Fruit fly (Drosophila melanogaster): ENCODE results near the gene NimC4.

The NimC4 gene

DNA sequence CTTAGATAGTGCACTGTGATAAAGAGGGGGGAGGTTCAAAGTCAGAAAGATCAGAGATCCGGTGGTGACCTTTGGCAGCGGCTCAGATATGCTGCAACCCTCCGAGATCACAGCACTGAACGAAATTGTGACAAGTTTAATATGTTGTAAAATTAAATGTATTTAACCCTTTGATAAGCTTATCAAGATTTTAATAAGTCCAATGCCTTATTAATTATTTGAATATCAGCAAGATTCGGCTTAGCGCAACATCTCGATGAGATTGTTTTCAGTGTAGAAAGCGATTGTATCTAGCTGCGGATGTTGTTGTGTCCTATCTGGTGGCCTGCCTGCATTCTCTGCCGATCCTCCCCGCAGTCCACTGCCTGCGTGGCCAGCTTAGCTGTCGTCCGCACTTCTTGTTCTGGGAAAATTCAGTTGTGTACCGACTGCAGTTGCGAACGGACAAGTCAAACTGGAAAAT lies at the start of gene NimC4 (continued):
- TF ChIP-seq Hsf (GFP tag; optimal IDR thresholded peaks at IDR 0.05), result peak; percentile 84
- peak; percentile 36 for TF ChIP-seq CG15073 (GFP tag; optimal IDR thresholded peaks at IDR 0.05)
- TF ChIP-seq dpn (GFP tag; optimal IDR thresholded peaks at IDR 0.05), result peak; percentile 58 to 72
- TF ChIP-seq CG1024 (GFP tag; IDR thresholded peaks at IDR 0.05), result peak; percentile 57; the same call in 1 of the 2 replicates
- TF ChIP-seq mld (GFP tag; IDR thresholded peaks at IDR 0.05; ENCODE audit: partially characterized antibody), result no peak
- peak; percentile 11 for TF ChIP-seq MESR4 (GFP tag; optimal IDR thresholded peaks at IDR 0.05)
- TF ChIP-seq CG7357 (GFP tag; IDR thresholded peaks at IDR 0.05), result peak; percentile 57; the same call in 1 of the 3 replicates
- TF ChIP-seq dati (GFP tag; IDR thresholded peaks at IDR 0.05), result peak; percentile 58; the same call in 1 of the 2 replicates
- TF ChIP-seq eve (GFP tag; optimal IDR thresholded peaks at IDR 0.05), result peak in 1 of 2 experiments; percentile 99
- TF ChIP-seq pum (GFP tag; optimal IDR thresholded peaks at IDR 0.05), result peak; percentile 84
- TF ChIP-seq pita (GFP tag; optimal IDR thresholded peaks at IDR 0.05), result no peak
- TF ChIP-seq gce (GFP tag; IDR thresholded peaks at IDR 0.05), result peak; percentile 46; the same call in 1 of the 3 replicates
- TF ChIP-seq zf30C (GFP tag; optimal IDR thresholded peaks at IDR 0.05), result peak; percentile 92
- TF ChIP-seq Myb (GFP tag; optimal IDR thresholded peaks at IDR 0.05), result peak; percentile 49
- no peak for TF ChIP-seq GATAe (GFP tag; conservative IDR thresholded peaks at IDR 0.05)
- no peak for TF ChIP-seq ham (GFP tag; IDR thresholded peaks at IDR 0.05)
- TF ChIP-seq E2f2 (GFP tag; IDR thresholded peaks at IDR 0.05), result no peak; the same call in 1 of the 2 replicates
- peak; percentile 78 for TF ChIP-seq gt (GFP tag; IDR thresholded peaks at IDR 0.05)
- TF ChIP-seq CG1603 (tag; optimal IDR thresholded peaks at IDR 0.05), result peak; percentile 94
- peak; percentile 87 for TF ChIP-seq gcm (GFP tag; optimal IDR thresholded peaks at IDR 0.05)
- TF ChIP-seq NFAT (GFP tag; IDR thresholded peaks at IDR 0.05), result peak; percentile 47; the same call in 1 of the 2 replicates
- peak; percentile 68 for TF ChIP-seq CG8359 (GFP tag; optimal IDR thresholded peaks at IDR 0.05; ENCODE audit: borderline replicate concordance)
- TF ChIP-seq CG4282 (GFP tag; optimal IDR thresholded peaks at IDR 0.05), result no peak
- peak; percentile 91 for TF ChIP-seq Neu2 (GFP tag; optimal IDR thresholded peaks at IDR 0.05; ENCODE audit: borderline replicate concordance)
- TF ChIP-seq CG11093 (GFP tag; IDR thresholded peaks at IDR 0.05), result 0 out of 3 replicates have a peak, but pooled peaks have one; percentile 55
- TF ChIP-seq CG8944 (GFP tag; optimal IDR thresholded peaks at IDR 0.05), result peak; percentile 78
- peak; percentile 74 to 83 for TF ChIP-seq Pdp1 (GFP tag; optimal IDR thresholded peaks at IDR 0.05)
- peak; percentile 66 for TF ChIP-seq Lhr (GFP tag; optimal IDR thresholded peaks at IDR 0.05)
- TF ChIP-seq CG9727 (GFP tag; optimal IDR thresholded peaks at IDR 0.05), result peak; percentile 97
- peak; percentile 41; the same call in 1 of the 2 replicates for TF ChIP-seq ap (GFP tag; IDR thresholded peaks at IDR 0.05)
- TF ChIP-seq CG11398 (GFP tag; optimal IDR thresholded peaks at IDR 0.05), result peak; percentile 63
- TF ChIP-seq Camta (GFP tag; optimal IDR thresholded peaks at IDR 0.05), result peak; percentile 80
- TF ChIP-seq CG30020 (tag; optimal IDR thresholded peaks at IDR 0.05), result no peak
- TF ChIP-seq CG10959 (GFP tag; IDR thresholded peaks at IDR 0.05), result peak; percentile 96
- no peak for TF ChIP-seq CG9797 (GFP tag; optimal IDR thresholded peaks at IDR 0.05)
- peak; percentile 46 for TF ChIP-seq CHES-1-like (GFP tag; optimal IDR thresholded peaks at IDR 0.05)
- TF ChIP-seq dmrt99B (tag; optimal IDR thresholded peaks at IDR 0.05), result peak; percentile 46
- peak; percentile 51 for TF ChIP-seq CG18599 (GFP tag; optimal IDR thresholded peaks at IDR 0.05)
- no peak for TF ChIP-seq Nf-YA (GFP tag; IDR thresholded peaks at IDR 0.05)
- peak; percentile 61 for TF ChIP-seq CG4854 (GFP tag; optimal IDR thresholded peaks at IDR 0.05)
- peak; percentile 84 for TF ChIP-seq CG33557 (GFP tag; optimal IDR thresholded peaks at IDR 0.05)
- no peak for TF ChIP-seq schlank (tag; optimal IDR thresholded peaks at IDR 0.05)
- peak; percentile 62 for TF ChIP-seq bcd (GFP tag; optimal IDR thresholded peaks at IDR 0.05)
- TF ChIP-seq ro (GFP tag; IDR thresholded peaks at IDR 0.05), result peak; percentile 30; the same call in 1 of the 2 replicates
- peak; percentile 52 for TF ChIP-seq tx (GFP tag; optimal IDR thresholded peaks at IDR 0.05)
- no peak for TF ChIP-seq Bgb (GFP tag; IDR thresholded peaks at IDR 0.05; ENCODE audit: partially characterized antibody)
- TF ChIP-seq CG3847 (GFP tag; IDR thresholded peaks at IDR 0.05), result no peak
- TF ChIP-seq Jarid2 (GFP tag; optimal IDR thresholded peaks at IDR 0.05), result no peak
- TF ChIP-seq NfI (GFP tag; optimal IDR thresholded peaks at IDR 0.05), result no peak
- TF ChIP-seq sens (GFP tag), result peak; percentile 99
